Fruit fly (Drosophila melanogaster): ENCODE measurements around the gene Npc1a.

DNA sequence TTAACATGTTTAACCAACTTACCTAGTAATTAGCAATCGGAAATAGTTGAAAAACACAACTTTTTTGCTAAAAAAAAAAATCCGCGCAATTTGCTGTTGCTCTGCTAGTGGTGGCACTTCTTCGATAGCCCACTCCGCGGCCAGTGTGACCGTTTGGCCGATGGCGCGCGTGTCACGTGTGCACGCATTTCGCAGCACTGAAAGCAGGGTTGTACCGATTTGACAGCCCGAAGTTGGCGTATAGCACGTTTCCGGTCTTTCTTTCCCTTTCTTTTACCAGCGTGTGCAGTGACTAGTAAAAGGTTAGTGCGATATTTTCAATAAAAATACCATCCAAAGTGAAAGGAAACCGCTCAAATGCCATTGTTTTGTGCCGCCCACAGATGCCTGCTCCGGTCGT is 20.2 kb downstream of the Npc1a start, which contains the start of the genes Ripalpha and RpL7:
- peak; percentile 93 for TF ChIP-seq pad (GFP tag; optimal IDR thresholded peaks at IDR 0.05)
- no peak for TF ChIP-seq Hr96 (GFP tag; optimal IDR thresholded peaks at IDR 0.05)
- TF ChIP-seq tj (GFP tag; optimal IDR thresholded peaks at IDR 0.05) = peak; percentile 89
- TF ChIP-seq CG12768 (GFP tag; optimal IDR thresholded peaks at IDR 0.05) = peak; percentile 96
- peak; percentile 93 for TF ChIP-seq CG14711 (tag; optimal IDR thresholded peaks at IDR 0.05)
- TF ChIP-seq bab1 (GFP tag; optimal IDR thresholded peaks at IDR 0.05) = peak; percentile 94
- peak; percentile 94 for TF ChIP-seq toe (GFP tag; optimal IDR thresholded peaks at IDR 0.05)
- peak; percentile 99 for TF ChIP-seq CG1620 (GFP tag; optimal IDR thresholded peaks at IDR 0.05)

All from whole organism, adult.